Fruit fly (Drosophila melanogaster): ENCODE data around the gene CycH.

The CycH gene

DNA sequence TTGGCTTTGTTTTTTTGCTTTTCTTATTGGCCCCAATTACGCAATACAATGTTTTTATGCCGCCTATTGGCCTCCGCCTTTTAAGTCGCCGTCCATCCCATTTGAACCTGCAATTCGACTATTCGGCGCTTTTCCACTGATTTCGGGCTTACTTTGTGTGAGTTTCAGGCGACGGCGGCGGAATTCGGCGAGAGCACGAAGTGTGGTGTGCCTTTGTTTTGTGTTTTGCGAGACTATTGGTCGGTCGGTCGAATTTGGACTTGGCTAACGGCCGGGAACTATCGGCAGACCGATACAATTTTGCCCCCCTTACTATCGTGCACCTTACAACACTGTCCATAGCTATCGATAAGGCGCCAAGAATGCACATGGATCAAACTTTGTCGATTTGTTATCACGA lies 19.3 kb downstream of the CycH start, which contains the start of gene P5CDh1 (continued):
- TF ChIP-seq CG11085 (GFP tag; IDR thresholded peaks at IDR 0.05): 0 out of 2 replicates have a peak, but pooled peaks have one; percentile 18
- TF ChIP-seq CG18599 (GFP tag; optimal IDR thresholded peaks at IDR 0.05): no peak
- TF ChIP-seq ssp (GFP tag; IDR thresholded peaks at IDR 0.05): no peak
- no peak for TF ChIP-seq Lhr (GFP tag; optimal IDR thresholded peaks at IDR 0.05)
- TF ChIP-seq onecut (GFP tag; IDR thresholded peaks at IDR 0.05): 0 out of 2 replicates have a peak, but pooled peaks have one; percentile 26
- TF ChIP-seq Optix (GFP tag; IDR thresholded peaks at IDR 0.05): 0 out of 3 replicates have a peak, but pooled peaks have one; percentile 6
- TF ChIP-seq CG17186 (GFP tag; optimal IDR thresholded peaks at IDR 0.05): peak; percentile 27
- peak; percentile 86 for TF ChIP-seq nerfin-2 (GFP tag; IDR thresholded peaks at IDR 0.05; ENCODE audit: partially characterized antibody)
- peak; percentile 15 for TF ChIP-seq Bdp1 (GFP tag; optimal IDR thresholded peaks at IDR 0.05)
- TF ChIP-seq Xbp1 (GFP tag; optimal IDR thresholded peaks at IDR 0.05): peak; percentile 23
- TF ChIP-seq luna (GFP tag; optimal IDR thresholded peaks at IDR 0.05): peak; percentile 18
- TF ChIP-seq CG33557 (GFP tag; optimal IDR thresholded peaks at IDR 0.05): no peak
- TF ChIP-seq scrt (GFP tag; optimal IDR thresholded peaks at IDR 0.05): no peak
- TF ChIP-seq dm (GFP tag; optimal IDR thresholded peaks at IDR 0.05): no peak
- no peak for TF ChIP-seq CG17385 (GFP tag; optimal IDR thresholded peaks at IDR 0.05)
- TF ChIP-seq Fer3 (tag; optimal IDR thresholded peaks at IDR 0.05): peak; percentile 33
- no peak for TF ChIP-seq CG10959 (GFP tag; IDR thresholded peaks at IDR 0.05)
- TF ChIP-seq Rfx (GFP tag; IDR thresholded peaks at IDR 0.05): peak; percentile 78
- peak; percentile 54; the same call in 1 of the 3 replicates for TF ChIP-seq tgo (GFP tag; IDR thresholded peaks at IDR 0.05)
- peak; percentile 47 for TF ChIP-seq ems (GFP tag; optimal IDR thresholded peaks at IDR 0.05)
- peak; percentile 91 for TF ChIP-seq amos (GFP tag; IDR thresholded peaks at IDR 0.05; ENCODE audit: partially characterized antibody)
- TF ChIP-seq wor (GFP tag; IDR thresholded peaks at IDR 0.05): no peak
- TF ChIP-seq CG7556 (GFP tag; optimal IDR thresholded peaks at IDR 0.05): no peak
- TF ChIP-seq CG8944 (GFP tag; optimal IDR thresholded peaks at IDR 0.05): no peak
- TF ChIP-seq CG11247 (GFP tag; IDR thresholded peaks at IDR 0.05): peak; percentile 58; the same call in 1 of the 2 replicates
- TF ChIP-seq Dip2 (GFP tag; IDR thresholded peaks at IDR 0.05): no peak
- peak; percentile 27 for TF ChIP-seq ftz-f1 (GFP tag; optimal IDR thresholded peaks at IDR 0.05)
- peak; percentile 81 for TF ChIP-seq CG16813 (GFP tag; IDR thresholded peaks at IDR 0.05; ENCODE audit: partially characterized antibody)
- TF ChIP-seq Dll (GFP tag; IDR thresholded peaks at IDR 0.05; ENCODE audit: partially characterized antibody): peak; percentile 87; the same call in 3 of the 4 replicates
- TF ChIP-seq CHES-1-like (GFP tag; optimal IDR thresholded peaks at IDR 0.05): peak; percentile 37
- peak; percentile 94 for TF ChIP-seq zen2 (GFP tag; IDR thresholded peaks at IDR 0.05; ENCODE audit: partially characterized antibody)
- TF ChIP-seq Sox100B (GFP tag; optimal IDR thresholded peaks at IDR 0.05): no peak
- no peak for TF ChIP-seq pan (optimal IDR thresholded peaks at IDR 0.05)
- no peak for TF ChIP-seq pan (GFP tag; optimal IDR thresholded peaks at IDR 0.05 in 1 of 2, IDR thresholded peaks at IDR 0.05 in 1 of 2)
- TF ChIP-seq dpn (GFP tag; optimal IDR thresholded peaks at IDR 0.05): peak; percentile 50 to 58
- no peak for TF ChIP-seq ap (GFP tag; IDR thresholded peaks at IDR 0.05)
- no peak for TF ChIP-seq Atf-2 (GFP tag; optimal IDR thresholded peaks at IDR 0.05)
- peak; percentile 42 for TF ChIP-seq tin (GFP tag; optimal IDR thresholded peaks at IDR 0.05)
- 0 out of 3 replicates have a peak, but pooled peaks have one; percentile 39 for TF ChIP-seq CG2889 (GFP tag; IDR thresholded peaks at IDR 0.05)
- peak; percentile 46 for TF ChIP-seq trem (tag; optimal IDR thresholded peaks at IDR 0.05)
- no peak for TF ChIP-seq CG12391 (tag; optimal IDR thresholded peaks at IDR 0.05)
- TF ChIP-seq CG8388 (GFP tag; optimal IDR thresholded peaks at IDR 0.05): no peak
- TF ChIP-seq CG14667 (GFP tag; IDR thresholded peaks at IDR 0.05): no peak
- no peak for TF ChIP-seq p53 (GFP tag; optimal IDR thresholded peaks at IDR 0.05)
- TF ChIP-seq CG16863 (GFP tag; optimal IDR thresholded peaks at IDR 0.05): no peak
- peak; percentile 59 for TF ChIP-seq CG12071 (GFP tag; optimal IDR thresholded peaks at IDR 0.05)
- peak; percentile 15 for TF ChIP-seq vfl (GFP tag; optimal IDR thresholded peaks at IDR 0.05)
- TF ChIP-seq CG17829 (tag; optimal IDR thresholded peaks at IDR 0.05): no peak
- TF ChIP-seq CG34422 (GFP tag; IDR thresholded peaks at IDR 0.05): peak; percentile 38; the same call in 1 of the 3 replicates
- peak; percentile 78 for TF ChIP-seq CG15514 (GFP tag; optimal IDR thresholded peaks at IDR 0.05)
- TF ChIP-seq shn (GFP tag; optimal IDR thresholded peaks at IDR 0.05): peak; percentile 33

All from whole organism, embryonic.